Fruit fly (Drosophila melanogaster) whole organism, embryonic: ENCODE measurements around the gene CG4278.

ENCODE experiments used
- Atf6 ChIP-seq: fragments of 200-800 bp; sonication (Bioruptor generic); IDR thresholded peaks from 2 replicates; pipeline ENCODE4 v1.3.6; 2022; ENCODE audit warnings: missing biosample characterization, missing genetic modification characterization
- B-H2 ChIP-seq: fragments of 200-800 bp; sonication (Bioruptor generic); optimal IDR thresholded peaks from 2 replicates; lab custom pipeline; 2018; ENCODE audit warnings: missing biosample characterization, mild to moderate bottlenecking, missing genetic modification characterization
- CG10462 ChIP-seq: fragments of 200-800 bp; sonication (Bioruptor generic); optimal IDR thresholded peaks from 2 replicates; lab custom pipeline; 2016; ENCODE audit warnings: missing biosample characterization, missing genetic modification characterization
- CG10565 ChIP-seq: fragments of 200-800 bp; sonication (Bioruptor generic); optimal IDR thresholded peaks from 3 replicates; lab custom pipeline; 2016; ENCODE audit warnings: missing biosample characterization, mild to moderate bottlenecking, missing genetic modification characterization
- CG13287 ChIP-seq: fragments of 200-800 bp; sonication (Bioruptor generic); IDR thresholded peaks from 2 replicates; pipeline ENCODE4 v1.3.6; 2022; ENCODE audit warnings: missing biosample characterization, missing genetic modification characterization; ENCODE audit not compliant: partially characterized antibody
- CG13894 ChIP-seq: fragments of 200-800 bp; sonication (Bioruptor generic); optimal IDR thresholded peaks from 3 replicates; lab custom pipeline; 2018; ENCODE audit warnings: missing biosample characterization, mild to moderate bottlenecking, missing genetic modification characterization, moderate library complexity
- CG14050 ChIP-seq: fragments of 200-800 bp; sonication (Bioruptor generic); IDR thresholded peaks from 3 replicates; pipeline ENCODE4 v1.3.6; 2022; ENCODE audit warnings: missing biosample characterization, missing genetic modification characterization
- CG2202 ChIP-seq: fragments of 200-800 bp; sonication (Bioruptor generic); optimal IDR thresholded peaks from 2 replicates; lab custom pipeline; 2018; ENCODE audit warnings: missing biosample characterization, mild to moderate bottlenecking, missing genetic modification characterization
- CG30403 ChIP-seq: fragments of 200-800 bp; sonication (Bioruptor generic); optimal IDR thresholded peaks from 3 replicates; lab custom pipeline; 2016; ENCODE audit warnings: missing biosample characterization, missing genetic modification characterization
- CG33213 ChIP-seq: fragments of 200-800 bp; sonication (Bioruptor generic); optimal IDR thresholded peaks from 3 replicates; lab custom pipeline; 2016; ENCODE audit warnings: missing biosample characterization, missing genetic modification characterization
- CG34376 ChIP-seq: fragments of 200-800 bp; sonication (Bioruptor generic); optimal IDR thresholded peaks from 2 replicates; lab custom pipeline; 2018; ENCODE audit warnings: missing biosample characterization, mild to moderate bottlenecking, missing genetic modification characterization
- CG3847 ChIP-seq: fragments of 200-800 bp; sonication (Bioruptor generic); IDR thresholded peaks from 2 replicates; pipeline ENCODE4 v1.3.6; 2022; ENCODE audit warnings: missing biosample characterization, missing genetic modification characterization
- CG42726 ChIP-seq: fragments of 200-800 bp; sonication (Bioruptor generic); IDR thresholded peaks from 2 replicates; pipeline ENCODE4 v1.3.6; 2022; ENCODE audit warnings: missing biosample characterization, missing genetic modification characterization; ENCODE audit not compliant: partially characterized antibody
- CG4617 ChIP-seq: fragments of 200-800 bp; sonication (Bioruptor generic); optimal IDR thresholded peaks from 3 replicates; lab custom pipeline; 2016; ENCODE audit warnings: missing biosample characterization, missing genetic modification characterization, borderline replicate concordance
- CG5180 ChIP-seq: fragments of 200-800 bp; sonication (Bioruptor generic); optimal IDR thresholded peaks from 3 replicates; lab custom pipeline; 2017; ENCODE audit warnings: missing biosample characterization, missing genetic modification characterization, mild to moderate bottlenecking, moderate library complexity, missing genetic modification reagents
- CG7745 ChIP-seq: fragments of 200-800 bp; sonication (Bioruptor generic); optimal IDR thresholded peaks from 2 replicates; lab custom pipeline; 2018; ENCODE audit warnings: missing biosample characterization, mild to moderate bottlenecking, missing genetic modification characterization, moderate library complexity
- CG9437 ChIP-seq: fragments of 200-800 bp; sonication (Bioruptor generic); optimal IDR thresholded peaks from 2 replicates; lab custom pipeline; 2018; ENCODE audit warnings: missing biosample characterization, mild to moderate bottlenecking, missing genetic modification characterization
- CG9817 ChIP-seq: fragments of 200-800 bp; sonication (Bioruptor generic); optimal IDR thresholded peaks from 2 replicates; lab custom pipeline; 2018; ENCODE audit warnings: missing biosample characterization, mild to moderate bottlenecking, missing genetic modification characterization, moderate library complexity
- Camta ChIP-seq: fragments of 200-800 bp; sonication (Bioruptor generic); optimal IDR thresholded peaks from 2 replicates; lab custom pipeline; 2016; ENCODE audit warnings: missing biosample characterization, missing genetic modification characterization
- D19B ChIP-seq: fragments of 200-800 bp; sonication (Bioruptor generic); optimal IDR thresholded peaks from 2 replicates; lab custom pipeline; 2017; ENCODE audit warnings: missing biosample characterization, mild to moderate bottlenecking, missing genetic modification characterization
- Deaf1 ChIP-seq: fragments of 200-800 bp; optimal IDR thresholded peaks from 3 replicates; lab custom pipeline; 2019; ENCODE audit warnings: missing biosample characterization, mild to moderate bottlenecking, missing genetic modification characterization, moderate library complexity
- Dll ChIP-seq: fragments of 200-800 bp; sonication (Bioruptor generic); IDR thresholded peaks from 4 replicates; pipeline ENCODE4 v1.3.6; 2022; ENCODE audit warnings: missing biosample characterization, missing genetic modification characterization; ENCODE audit not compliant: partially characterized antibody
- Dp ChIP-seq: fragments of 200-800 bp; sonication (Bioruptor generic); optimal IDR thresholded peaks from 2 replicates; lab custom pipeline; 2018; ENCODE audit warnings: missing biosample characterization, mild to moderate bottlenecking, missing genetic modification characterization, moderate library complexity
- HLH3B ChIP-seq: fragments of 200-800 bp; sonication (Bioruptor generic); IDR thresholded peaks from 2 replicates; pipeline ENCODE4 v1.3.6; 2022; ENCODE audit warnings: missing biosample characterization, missing genetic modification characterization
- Hr39 ChIP-seq: fragments of >200 bp; optimal IDR thresholded peaks from 2 replicates; lab custom pipeline; 2017
- Mes4 ChIP-seq: fragments of 200-800 bp; sonication (Bioruptor generic); optimal IDR thresholded peaks from 2 replicates; lab custom pipeline; 2016; ENCODE audit warnings: missing biosample characterization, missing genetic modification characterization
- NFAT ChIP-seq: fragments of 200-800 bp; sonication (Bioruptor generic); IDR thresholded peaks from 2 replicates; pipeline ENCODE4 v1.3.6; 2022; ENCODE audit warnings: missing biosample characterization, missing genetic modification characterization
- Optix ChIP-seq: fragments of 200-800 bp; sonication (Bioruptor generic); IDR thresholded peaks from 3 replicates; pipeline ENCODE4 v1.3.6; 2022; ENCODE audit warnings: missing biosample characterization, missing genetic modification characterization
- Taf1 ChIP-seq: fragments of 200-800 bp; sonication (Bioruptor generic); IDR thresholded peaks from 2 replicates; pipeline ENCODE4 v1.3.6; 2022; ENCODE audit warnings: missing biosample characterization, missing genetic modification characterization
- amos ChIP-seq: fragments of 200-800 bp; sonication (Bioruptor generic); IDR thresholded peaks from 2 replicates; pipeline ENCODE4 v1.3.6; 2022; ENCODE audit warnings: missing biosample characterization, missing genetic modification characterization; ENCODE audit not compliant: partially characterized antibody
- ap ChIP-seq: fragments of 200-800 bp; sonication (Bioruptor generic); IDR thresholded peaks from 2 replicates; pipeline ENCODE4 v1.3.6; 2022; ENCODE audit warnings: missing biosample characterization, missing genetic modification characterization
- bab2 ChIP-seq: fragments of 200-800 bp; sonication (Bioruptor generic); optimal IDR thresholded peaks from 2 replicates; lab custom pipeline; 2016; ENCODE audit warnings: missing biosample characterization, missing genetic modification characterization
- crol ChIP-seq: fragments of 200-800 bp; sonication (Bioruptor generic); IDR thresholded peaks from 2 replicates; pipeline ENCODE4 v1.3.6; 2022; ENCODE audit warnings: missing biosample characterization, missing genetic modification characterization
- disco-r ChIP-seq: fragments of 200-800 bp; sonication (Bioruptor generic); optimal IDR thresholded peaks from 2 replicates; lab custom pipeline; 2016; ENCODE audit warnings: missing biosample characterization, missing genetic modification characterization
- en ChIP-seq: fragments of 200-800 bp; sonication (Bioruptor generic); optimal IDR thresholded peaks from 2 replicates; lab custom pipeline; 2016; ENCODE audit warnings: missing biosample characterization, missing genetic modification characterization
- gem ChIP-seq: fragments of 200-800 bp; sonication (Bioruptor generic); optimal IDR thresholded peaks from 2 replicates; lab custom pipeline; 2019; ENCODE audit warnings: missing biosample characterization, mild to moderate bottlenecking, missing genetic modification characterization, moderate library complexity
- grau ChIP-seq: fragments of 200-800 bp; optimal IDR thresholded peaks from 3 replicates; lab custom pipeline; 2019; ENCODE audit warnings: missing biosample characterization, mild to moderate bottlenecking, missing genetic modification characterization, moderate library complexity
- gro ChIP-seq: fragments of 200-800 bp; sonication (Bioruptor generic); optimal IDR thresholded peaks from 2 replicates; lab custom pipeline; 2016; ENCODE audit warnings: missing biosample characterization, missing genetic modification characterization
- hth ChIP-seq: fragments of >200 bp; optimal IDR thresholded peaks from 2 replicates; lab custom pipeline; 2017; ENCODE audit warnings: inconsistent platforms
- insv ChIP-seq, 2 experiments: fragments of 200-800 bp; sonication (Bioruptor generic); optimal IDR thresholded peaks; 3 replicates each; lab custom pipeline; 2016 to 2018; ENCODE audit warnings: missing biosample characterization in 2 of 2, missing genetic modification characterization in 2 of 2
- kah ChIP-seq: fragments of 200-800 bp; sonication (Bioruptor generic); optimal IDR thresholded peaks from 2 replicates; lab custom pipeline; 2018; ENCODE audit warnings: missing biosample characterization, mild to moderate bottlenecking, missing genetic modification characterization
- knrl ChIP-seq: fragments of 200-800 bp; sonication (Bioruptor generic); IDR thresholded peaks from 3 replicates; pipeline ENCODE4 v1.3.6; 2022; ENCODE audit warnings: missing biosample characterization, missing genetic modification characterization; ENCODE audit not compliant: partially characterized antibody
- lilli ChIP-seq: fragments of 200-800 bp; sonication (Bioruptor generic); optimal IDR thresholded peaks from 3 replicates; lab custom pipeline; 2016; ENCODE audit warnings: missing biosample characterization, missing genetic modification characterization
- mam ChIP-seq: fragments of 200-800 bp; sonication (Bioruptor generic); optimal IDR thresholded peaks from 3 replicates; lab custom pipeline; 2016; ENCODE audit warnings: missing biosample characterization, missing genetic modification characterization
- nom ChIP-seq: fragments of 200-800 bp; sonication (Bioruptor generic); optimal IDR thresholded peaks from 2 replicates; lab custom pipeline; 2017; ENCODE audit warnings: missing biosample characterization, missing genetic modification characterization, mild to moderate bottlenecking, moderate library complexity, missing genetic modification reagents
- oc ChIP-seq: fragments of 200-800 bp; sonication (Bioruptor generic); optimal IDR thresholded peaks from 2 replicates; lab custom pipeline; 2018; ENCODE audit warnings: missing biosample characterization, mild to moderate bottlenecking, missing genetic modification characterization, moderate library complexity
- p53 ChIP-seq: fragments of 200-800 bp; sonication (Bioruptor generic); optimal IDR thresholded peaks from 2 replicates; lab custom pipeline; 2016; ENCODE audit warnings: missing biosample characterization, missing genetic modification characterization
- prd ChIP-seq, 3 experiments: fragments of >200 bp in 2 of 3; fragments of 200-800 bp in 1 of 3; sonication (Bioruptor generic) in 1 of 3; optimal IDR thresholded peaks in 2 of 3; IDR thresholded peaks in 1 of 3; 2 replicates in 2 of 3; 3 replicates in 1 of 3; pipeline versions ENCODE4 v1.3.6 to Lab custom; 2017 to 2022; ENCODE audit warnings: missing biosample characterization in 1 of 3, missing genetic modification characterization in 1 of 3
- sens-2 ChIP-seq: fragments of 200-800 bp; sonication (Bioruptor generic); IDR thresholded peaks from 2 replicates; pipeline ENCODE4 v1.3.6; 2022; ENCODE audit warnings: missing biosample characterization, missing genetic modification characterization
- sima ChIP-seq: fragments of 200-800 bp; sonication (Bioruptor generic); optimal IDR thresholded peaks from 2 replicates; lab custom pipeline; 2016; ENCODE audit warnings: missing biosample characterization, missing genetic modification characterization
- yki ChIP-seq: fragments of >200 bp; optimal IDR thresholded peaks from 3 replicates; lab custom pipeline; 2018
- zen ChIP-seq: fragments of 200-800 bp; sonication (Bioruptor generic); optimal IDR thresholded peaks from 3 replicates; lab custom pipeline; 2018; ENCODE audit warnings: missing biosample characterization, mild to moderate bottlenecking, missing genetic modification characterization, moderate library complexity

CG4278 gene

DNA sequence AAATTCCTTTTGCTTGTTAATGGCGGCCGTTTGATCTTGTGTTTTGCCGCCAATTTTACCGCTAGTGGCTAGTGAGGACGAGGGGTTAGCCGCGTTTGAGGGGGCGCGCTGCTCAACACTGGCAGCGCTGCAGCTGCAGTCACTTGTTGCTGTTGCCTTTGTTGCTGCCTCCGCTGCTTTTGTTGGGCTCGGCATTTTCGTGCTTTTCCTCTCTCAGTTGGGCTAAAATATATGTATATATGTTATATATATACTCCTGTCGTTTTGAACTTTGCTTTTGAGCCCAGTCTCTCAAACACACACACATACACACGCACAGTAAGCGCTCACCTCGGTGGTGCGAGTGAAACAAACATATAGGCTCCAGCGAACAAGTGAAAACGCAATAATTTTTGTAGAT is 2.0 kb upstream of the CG4278 start (continued):
- TF ChIP-seq CG7745 (no peak), prd (optimal IDR thresholded peaks at IDR 0.05; lab: Kevin White, UChicago) (no peak), prd (GFP tag; IDR thresholded peaks at IDR 0.05; lab: Robert Waterston, UW) (no peak; the same call in 2 of the 3 replicates), NFAT (no peak), CG10462 (GFP tag; lab: Kevin White, UChicago) (no peak), CG10565 (GFP tag; lab: Kevin White, UChicago) (no peak), zen (no peak), Hr39 (lab: Kevin White, UChicago) (no peak), gro (GFP tag; lab: Kevin White, UChicago) (no peak), Camta (GFP tag; lab: Kevin White, UChicago) (no peak), hth (lab: Kevin White, UChicago) (no peak), Dp (peak; percentile 25), CG9437 (GFP tag; lab: Kevin White, UChicago) (no peak), grau (no peak), CG3847 (GFP tag; lab: Robert Waterston, UW) (no peak), crol (GFP tag; lab: Robert Waterston, UW) (peak; percentile 93), CG13894 (tag; lab: Kevin White, UChicago) (no peak), CG30403 (GFP tag; lab: Kevin White, UChicago) (no peak), mam (GFP tag; lab: Kevin White, UChicago) (no peak), HLH3B (GFP tag; lab: Robert Waterston, UW) (peak; percentile 7; the same call in 1 of the 2 replicates), CG14050 (GFP tag; lab: Robert Waterston, UW) (no peak), Atf6 (no peak), CG42726 (GFP tag; lab: Robert Waterston, UW) (no peak), CG4617 (GFP tag; lab: Kevin White, UChicago) (no peak), disco-r (GFP tag; lab: Kevin White, UChicago) (no peak), B-H2 (GFP tag; lab: Kevin White, UChicago) (no peak), oc (peak; percentile 19), Dll (GFP tag; lab: Robert Waterston, UW) (no peak), bab2 (GFP tag; lab: Kevin White, UChicago) (no peak), yki (no peak), CG33213 (GFP tag; lab: Kevin White, UChicago) (no peak), Mes4 (GFP tag; lab: Kevin White, UChicago) (no peak), gem (tag; lab: Kevin White, UChicago) (no peak), CG9817 (tag; lab: Kevin White, UChicago) (no peak), CG5180 (GFP tag; lab: Kevin White, UChicago) (no peak), amos (no peak), Taf1 (no peak), CG13287 (no peak), sima (GFP tag; lab: Kevin White, UChicago) (no peak), p53 (GFP tag; lab: Kevin White, UChicago) (no peak), en (GFP tag; lab: Kevin White, UChicago) (no peak), ap (GFP tag; lab: Robert Waterston, UW) (no peak), lilli (GFP tag; lab: Kevin White, UChicago) (no peak), insv (GFP tag; optimal IDR thresholded peaks at IDR 0.05; lab: Kevin White, UChicago) (no peak), Deaf1 (tag; lab: Kevin White, UChicago) (peak; percentile 24), CG2202 (tag; lab: Kevin White, UChicago) (no peak), knrl (GFP tag; lab: Robert Waterston, UW) (no peak), kah (GFP tag; lab: Kevin White, UChicago) (peak; percentile 98), nom (GFP tag; lab: Kevin White, UChicago) (peak; percentile 73), CG34376 (GFP tag; lab: Kevin White, UChicago) (no peak), D19B (no peak), Optix (GFP tag; lab: Robert Waterston, UW) (no peak), sens-2 (GFP tag; lab: Robert Waterston, UW) (no peak)
